Fruit fly (Drosophila melanogaster) whole organism, adult: ENCODE data around the gene CG43407.

Experiments
- CG5204 ChIP-seq: fragments of 200-800 bp; sonication (Bioruptor generic); optimal IDR thresholded peaks from 2 replicates; lab custom pipeline; 2016; ENCODE audit warnings: missing biosample characterization, missing genetic modification characterization
- CG7045 ChIP-seq: fragments of 200-800 bp; sonication (Bioruptor generic); optimal IDR thresholded peaks from 2 replicates; lab custom pipeline; 2017; ENCODE audit warnings: missing biosample characterization, mild to moderate bottlenecking, missing genetic modification characterization
- Crg-1 ChIP-seq: fragments of 200-800 bp; sonication (Bioruptor generic); optimal IDR thresholded peaks from 2 replicates; lab custom pipeline; 2016; ENCODE audit warnings: missing biosample characterization, missing genetic modification characterization
- bab1 ChIP-seq: fragments of 200-800 bp; sonication (Bioruptor generic); optimal IDR thresholded peaks from 3 replicates; lab custom pipeline; 2019; ENCODE audit warnings: missing biosample characterization, mild to moderate bottlenecking, missing genetic modification characterization, moderate library complexity
- cnc ChIP-seq, 2 experiments: fragments of >200 bp; optimal IDR thresholded peaks; 2 replicates each; lab custom pipeline; 2017
- kay ChIP-seq: fragments of 200-800 bp; sonication (Bioruptor generic); peaks from one replicate; lab custom pipeline; 2016; ENCODE audit warnings: missing biosample characterization, missing genetic modification characterization, borderline replicate concordance
- ovo ChIP-seq: fragments of 200-800 bp; sonication (Bioruptor generic); optimal IDR thresholded peaks from 2 replicates; lab custom pipeline; 2016; ENCODE audit warnings: missing biosample characterization, missing genetic modification characterization

DNA sequence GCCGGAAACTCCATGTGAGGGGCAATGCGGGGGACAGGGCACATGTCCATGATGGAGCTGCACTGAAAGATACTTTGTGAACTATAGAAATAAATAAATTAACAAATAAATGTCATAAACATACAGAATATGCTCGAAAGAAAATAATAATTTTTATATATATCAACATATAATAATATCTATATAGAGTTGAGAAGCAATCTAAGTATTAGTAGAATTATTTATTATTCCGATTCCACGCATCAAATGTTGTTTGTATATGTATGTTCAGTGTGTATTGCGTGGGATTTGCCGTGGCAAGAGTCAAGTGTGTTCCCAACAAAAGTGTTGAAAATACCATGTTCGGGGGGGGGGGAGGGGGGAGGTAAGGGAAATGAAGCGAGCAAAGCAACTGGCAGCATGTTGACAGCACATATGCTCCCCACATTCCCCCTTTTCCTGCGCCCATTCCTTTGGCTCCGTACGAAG is 3.7 kb upstream of the CG43407 start:
- no peak for TF ChIP-seq kay (GFP tag; lab: Kevin White, UChicago)
- no peak for TF ChIP-seq bab1 (GFP tag; lab: Kevin White, UChicago)
- no peak for TF ChIP-seq ovo (GFP tag; lab: Kevin White, UChicago)
- TF ChIP-seq CG7045 (GFP tag; lab: Kevin White, UChicago): no peak
- TF ChIP-seq Crg-1 (GFP tag; lab: Kevin White, UChicago): no peak
- TF ChIP-seq CG5204: no peak
- no peak for TF ChIP-seq cnc (optimal IDR thresholded peaks at IDR 0.05; lab: Kevin White, UChicago)
